Worm (Caenorhabditis elegans) whole organism, L4 larva: ENCODE data around the gene hex-2.

Source experiments
- R02D3.7 ChIP-seq: fragments of 150-350 bp; sonication (generic microtip); optimal IDR thresholded peaks from 3 replicates; lab custom pipeline; 2014; ENCODE audit warnings: missing biosample characterization, missing genetic modification characterization
- daf-12 ChIP-seq: fragments of 150-350 bp; optimal IDR thresholded peaks from 2 replicates; lab custom pipeline; 2014; ENCODE audit warnings: missing biosample characterization, missing genetic modification reagents, missing genetic modification characterization
- dmd-9 ChIP-seq: fragments of 200-800 bp; sonication (Bioruptor generic); IDR thresholded peaks from 2 replicates; pipeline ENCODE4 v1.3.6; 2022; ENCODE audit warnings: missing genetic modification reagents, missing genetic modification characterization, missing compliant biosample characterization
- hmg-1.1 ChIP-seq: fragments of 200-800 bp; sonication (Bioruptor generic); IDR thresholded peaks from 2 replicates; pipeline ENCODE4 v1.3.6; 2022; ENCODE audit warnings: missing genetic modification reagents, missing genetic modification characterization, missing compliant biosample characterization
- nhr-76 ChIP-seq: fragments of 150-350 bp; optimal IDR thresholded peaks from 2 replicates; lab custom pipeline; 2014; ENCODE audit warnings: missing biosample characterization, missing genetic modification characterization
- spr-3 ChIP-seq: fragments of 200-800 bp; sonication (Bioruptor generic); optimal IDR thresholded peaks from 2 replicates; lab custom pipeline; 2018; ENCODE audit warnings: mild to moderate bottlenecking, missing genetic modification characterization, missing compliant biosample characterization
- ztf-11 ChIP-seq: fragments of 150-350 bp; optimal IDR thresholded peaks from 2 replicates; lab custom pipeline; 2014; ENCODE audit warnings: missing biosample characterization, missing genetic modification characterization

- TF ChIP-seq spr-3 (GFP tag; lab: Kevin White, UChicago) = no peak
- TF ChIP-seq nhr-76 (tag; lab: Kevin White, UChicago) = no peak
- TF ChIP-seq hmg-1.1 (GFP tag; lab: Robert Waterston, UW) = no peak
- TF ChIP-seq R02D3.7 (tag; lab: Kevin White, UChicago) = no peak
- no peak for TF ChIP-seq dmd-9
- TF ChIP-seq ztf-11 (tag; lab: Kevin White, UChicago) = no peak
- no peak for TF ChIP-seq daf-12 (tag; lab: Kevin White, UChicago)
Observed at ce11 chrV:5697581-5697980, 43.3 kb downstream of the hex-2 start.
